Fruit fly (Drosophila melanogaster): ENCODE results near the gene CG33298.

- TF ChIP-seq CG8478 (optimal IDR thresholded peaks at IDR 0.05) (no peak), CTCF (optimal IDR thresholded peaks at IDR 0.05) (no peak)
Observed at dm6 chr2L:9493375-9494263, 1.7 kb upstream of the CG33298 start.
